Fruit fly (Drosophila melanogaster): Measurements from ENCODE around the gene Ten-a.

The Ten-a gene

dm6 chrX:12203555-12203955 lies 160.1 kb downstream of the Ten-a start (continued):
- TF ChIP-seq Mrtf (GFP tag; IDR thresholded peaks at IDR 0.05) (0 out of 3 replicates have a peak, but pooled peaks have one; percentile 28), CG16863 (GFP tag; optimal IDR thresholded peaks at IDR 0.05) (peak; percentile 54), CG10462 (GFP tag; optimal IDR thresholded peaks at IDR 0.05) (peak; percentile 25), corto (GFP tag; optimal IDR thresholded peaks at IDR 0.05) (peak; percentile 3), CG8089 (GFP tag; optimal IDR thresholded peaks at IDR 0.05) (peak; percentile 49), CG10959 (GFP tag; IDR thresholded peaks at IDR 0.05) (0 out of 2 replicates have a peak, but pooled peaks have one; percentile 50), pnt (GFP tag; optimal IDR thresholded peaks at IDR 0.05) (no peak), CG9437 (GFP tag; optimal IDR thresholded peaks at IDR 0.05) (peak; percentile 51), CG8290 (GFP tag; optimal IDR thresholded peaks at IDR 0.05) (peak; percentile 19), CG8290 (tag; optimal IDR thresholded peaks at IDR 0.05) (peak; percentile 78 to 79), CG2120 (GFP tag; optimal IDR thresholded peaks at IDR 0.05) (no peak), CG17802 (tag; optimal IDR thresholded peaks at IDR 0.05) (peak; percentile 17), CG17328 (GFP tag; IDR thresholded peaks at IDR 0.05) (peak; percentile 83), MTF-1 (GFP tag; optimal IDR thresholded peaks at IDR 0.05; ENCODE audit: borderline replicate concordance) (peak; percentile 79), tgo (GFP tag; IDR thresholded peaks at IDR 0.05) (peak; percentile 54; the same call in 2 of the 3 replicates), wek (GFP tag; optimal IDR thresholded peaks at IDR 0.05) (peak; percentile 79), CG6689 (GFP tag; IDR thresholded peaks at IDR 0.05) (peak; percentile 40; the same call in 1 of the 2 replicates), mam (GFP tag; optimal IDR thresholded peaks at IDR 0.05) (peak; percentile 18), HLH3B (GFP tag; IDR thresholded peaks at IDR 0.05) (peak; percentile 58; the same call in 1 of the 2 replicates), tup (GFP tag; optimal IDR thresholded peaks at IDR 0.05) (no peak), Hr78 (GFP tag; optimal IDR thresholded peaks at IDR 0.05) (no peak), cg (GFP tag; optimal IDR thresholded peaks at IDR 0.05) (peak; percentile 62), Lpt (GFP tag; optimal IDR thresholded peaks at IDR 0.05) (no peak), CG15011 (GFP tag; optimal IDR thresholded peaks at IDR 0.05) (peak; percentile 59), MESR4 (GFP tag; optimal IDR thresholded peaks at IDR 0.05) (peak; percentile 15), en (GFP tag; optimal IDR thresholded peaks at IDR 0.05) (peak; percentile 37), gcm2 (GFP tag; optimal IDR thresholded peaks at IDR 0.05) (peak; percentile 66), Ets65A (GFP tag) (peak; percentile 92), CkIIα-i1 (GFP tag; IDR thresholded peaks at IDR 0.05) (no peak), Abd-B (GFP tag; optimal IDR thresholded peaks at IDR 0.05) (no peak), CG4617 (GFP tag; optimal IDR thresholded peaks at IDR 0.05; ENCODE audit: borderline replicate concordance) (no peak), CG9609 (GFP tag; optimal IDR thresholded peaks at IDR 0.05) (no peak), CG18764 (GFP tag; optimal IDR thresholded peaks at IDR 0.05) (peak; percentile 56), CG31224 (GFP tag; IDR thresholded peaks at IDR 0.05) (0 out of 2 replicates have a peak, but pooled peaks have one; percentile 26), CG12299 (tag; optimal IDR thresholded peaks at IDR 0.05) (peak; percentile 58), rib (GFP tag; IDR thresholded peaks at IDR 0.05) (peak; percentile 88), nerfin-2 (GFP tag; IDR thresholded peaks at IDR 0.05; ENCODE audit: partially characterized antibody) (no peak), HLH54F (GFP tag; optimal IDR thresholded peaks at IDR 0.05) (peak; percentile 33), CG8281 (tag; optimal IDR thresholded peaks at IDR 0.05) (peak; percentile 31), knrl (GFP tag; IDR thresholded peaks at IDR 0.05; ENCODE audit: partially characterized antibody) (no peak), CG5245 (GFP tag; optimal IDR thresholded peaks at IDR 0.05) (peak; percentile 54), chn (GFP tag; optimal IDR thresholded peaks at IDR 0.05) (peak; percentile 56), Drgx (GFP tag; IDR thresholded peaks at IDR 0.05) (peak; percentile 56), CG31365 (tag; optimal IDR thresholded peaks at IDR 0.05) (peak; percentile 57), vfl (GFP tag; optimal IDR thresholded peaks at IDR 0.05) (no peak), CG11696 (GFP tag; IDR thresholded peaks at IDR 0.05) (peak; percentile 43; the same call in 1 of the 2 replicates), jing (GFP tag; optimal IDR thresholded peaks at IDR 0.05) (no peak), dmrt11E (tag; optimal IDR thresholded peaks at IDR 0.05) (peak; percentile 50), nerfin-1 (tag; optimal IDR thresholded peaks at IDR 0.05) (peak; percentile 71), CG18011 (GFP tag; optimal IDR thresholded peaks at IDR 0.05) (peak; percentile 54), lab (GFP tag; optimal IDR thresholded peaks at IDR 0.05) (peak; percentile 90)
